Worm (Caenorhabditis elegans) whole organism, early embryonic: ENCODE measurements around the gene pals-38.

ENCODE experiments used
- B0310.2 ChIP-seq: sonication (generic microtip); optimal IDR thresholded peaks from 2 replicates; lab custom pipeline; 2016; ENCODE audit warnings: mild to moderate bottlenecking, missing genetic modification characterization, missing compliant biosample characterization
- F13C5.2 ChIP-seq: sonication (generic microtip); optimal IDR thresholded peaks from 2 replicates; lab custom pipeline; 2017; ENCODE audit warnings: mild to moderate bottlenecking, missing genetic modification characterization, inconsistent platforms, missing compliant biosample characterization
- aly-1 ChIP-seq: sonication (generic microtip); optimal IDR thresholded peaks from 2 replicates; lab custom pipeline; 2016; ENCODE audit warnings: missing genetic modification characterization, missing compliant biosample characterization
- ama-1 ChIP-seq: fragments of 150-350 bp; optimal IDR thresholded peaks from 2 replicates; lab custom pipeline; 2014
- ceh-13 ChIP-seq: fragments of 200-800 bp; sonication (Bioruptor generic); optimal IDR thresholded peaks from 2 replicates; lab custom pipeline; 2018; ENCODE audit warnings: mild to moderate bottlenecking, missing genetic modification characterization, missing compliant biosample characterization
- ceh-36 ChIP-seq: sonication (generic microtip); optimal IDR thresholded peaks from 2 replicates; lab custom pipeline; 2016; ENCODE audit warnings: missing genetic modification characterization, inconsistent platforms, missing compliant biosample characterization
- ets-7 ChIP-seq: sonication (generic microtip); optimal IDR thresholded peaks from 2 replicates; lab custom pipeline; 2016; ENCODE audit warnings: missing genotype, missing genetic modification characterization, missing compliant biosample characterization
- flt-1 ChIP-seq: fragments of 200-800 bp; sonication (Bioruptor generic); IDR thresholded peaks from 2 replicates; pipeline ENCODE4 v1.3.6; 2022; ENCODE audit warnings: missing genetic modification characterization, missing compliant biosample characterization
- hmbx-1 ChIP-seq: sonication (generic microtip); optimal IDR thresholded peaks from 2 replicates; lab custom pipeline; 2016; ENCODE audit warnings: mild to moderate bottlenecking, missing genetic modification characterization, missing compliant biosample characterization
- hmg-4 ChIP-seq: fragments of 200-800 bp; sonication (Bioruptor generic); optimal IDR thresholded peaks from 2 replicates; lab custom pipeline; 2018; ENCODE audit warnings: mild to moderate bottlenecking, missing genetic modification characterization, missing compliant biosample characterization
- hnd-1 ChIP-seq: sonication (generic microtip); optimal IDR thresholded peaks from 2 replicates; lab custom pipeline; 2016; ENCODE audit warnings: missing genetic modification characterization, missing compliant biosample characterization
- pes-1 ChIP-seq: fragments of 200-800 bp; sonication (Bioruptor generic); IDR thresholded peaks from 2 replicates; pipeline ENCODE4 v1.3.6; 2022; ENCODE audit warnings: missing genetic modification reagents, missing genetic modification characterization, missing compliant biosample characterization
- scrt-1 ChIP-seq: fragments of 200-800 bp; sonication (Bioruptor generic); IDR thresholded peaks from 2 replicates; pipeline ENCODE4 v1.3.6; 2022; ENCODE audit warnings: missing genetic modification characterization, missing compliant biosample characterization
- sea-1 ChIP-seq: fragments of 200-800 bp; sonication (Bioruptor generic); conservative IDR thresholded peaks from 2 replicates; pipeline ENCODE4 v1.3.6; 2022; ENCODE audit warnings: missing genetic modification characterization, missing compliant biosample characterization
- tbx-11 ChIP-seq: fragments of 200-800 bp; sonication (Bioruptor generic); IDR thresholded peaks from 2 replicates; pipeline ENCODE4 v1.3.6; 2022; ENCODE audit warnings: missing genetic modification characterization, missing compliant biosample characterization
- tbx-37 ChIP-seq: fragments of 200-800 bp; sonication (Bioruptor generic); conservative IDR thresholded peaks from 2 replicates; pipeline ENCODE4 v1.3.6; 2022; ENCODE audit warnings: missing genetic modification reagents, missing genetic modification characterization, missing compliant biosample characterization
- tra-4 ChIP-seq: sonication (generic microtip); optimal IDR thresholded peaks from 2 replicates; lab custom pipeline; 2017; ENCODE audit warnings: missing genetic modification characterization, missing compliant biosample characterization

pals-38 gene

ce11 chrV:12395699-12396098 lies 51.1 kb downstream of the pals-38 start, which contains the start of gene twk-14:
TSS of gene twk-14 (minus strand) at chrV:12395706.
- TF ChIP-seq scrt-1 (GFP tag; lab: Robert Waterston, UW) (no peak), B0310.2 (tag; lab: Kevin White, UChicago) (no peak), flt-1 (GFP tag; lab: Robert Waterston, UW) (no peak), sea-1 (GFP tag; lab: Robert Waterston, UW) (no peak), ets-7 (no peak), tbx-11 (GFP tag; lab: Robert Waterston, UW) (no peak), hmg-4 (GFP tag; lab: Kevin White, UChicago) (no peak), ceh-13 (GFP tag; lab: Kevin White, UChicago) (no peak), tra-4 (no peak), ceh-36 (tag; lab: Kevin White, UChicago) (no peak), ama-1 (lab: Kevin White, UChicago) (no peak), tbx-37 (no peak), pes-1 (no peak), hmbx-1 (no peak), aly-1 (tag; lab: Kevin White, UChicago) (no peak), hnd-1 (no peak), F13C5.2 (tag; lab: Kevin White, UChicago) (no peak)
